Worm (Caenorhabditis elegans) whole organism, L4 larva: ENCODE results near the gene R10E9.4.

ENCODE experiments used
- F26F4.8 ChIP-seq: fragments of 200-800 bp; sonication (Bioruptor generic); conservative IDR thresholded peaks from 2 replicates; pipeline ENCODE4 v1.3.6; 2022; ENCODE audit warnings: missing genetic modification characterization, missing compliant biosample characterization

Gene R10E9.4

ce11 chrIII:3926116-3926515, 46.5 kb downstream of the R10E9.4 start, which contains the start of gene ZK1058.9 (continued):
- TF ChIP-seq F26F4.8 (GFP tag; lab: Robert Waterston, UW), result no peak
